Fruit fly (Drosophila melanogaster) whole organism, embryonic: ENCODE data around the gene CG43439.
A peak's percentile ranks its signal among the peaks of the same experiment; 100 is the strongest.

Source experiments
- CG10462 ChIP-seq: fragments of 200-800 bp; sonication (Bioruptor generic); optimal IDR thresholded peaks from 2 replicates; lab custom pipeline; 2016; ENCODE audit warnings: missing biosample characterization, missing genetic modification characterization
- CG11695 ChIP-seq: fragments of 200-800 bp; sonication (Bioruptor generic); IDR thresholded peaks from 3 replicates; pipeline ENCODE4 v1.3.6; 2022; ENCODE audit warnings: missing biosample characterization, missing genetic modification characterization
- CG12155 ChIP-seq: fragments of 200-800 bp; sonication (Bioruptor generic); optimal IDR thresholded peaks from 3 replicates; lab custom pipeline; 2016; ENCODE audit warnings: missing biosample characterization, missing genetic modification characterization
- CG1233 ChIP-seq: fragments of 200-800 bp; sonication (Bioruptor generic); optimal IDR thresholded peaks from 4 replicates; lab custom pipeline; 2018; ENCODE audit warnings: missing biosample characterization, mild to moderate bottlenecking, missing genetic modification characterization
- CG14667 ChIP-seq: fragments of 200-800 bp; sonication (Bioruptor generic); IDR thresholded peaks from 2 replicates; pipeline ENCODE4 v1.3.6; 2022; ENCODE audit warnings: missing biosample characterization, missing genetic modification characterization
- CG14710 ChIP-seq: fragments of 200-800 bp; sonication (Bioruptor generic); optimal IDR thresholded peaks from 3 replicates; lab custom pipeline; 2019; ENCODE audit warnings: missing biosample characterization, mild to moderate bottlenecking, missing genetic modification characterization, moderate library complexity
- CG14965 ChIP-seq: fragments of 200-800 bp; sonication (Bioruptor generic); optimal IDR thresholded peaks from 2 replicates; lab custom pipeline; 2016; ENCODE audit warnings: missing biosample characterization, missing genetic modification characterization, borderline replicate concordance
- CG15269 ChIP-seq: fragments of 200-800 bp; sonication (Bioruptor generic); optimal IDR thresholded peaks from 2 replicates; lab custom pipeline; 2018; ENCODE audit warnings: missing biosample characterization, mild to moderate bottlenecking, missing genetic modification characterization, moderate library complexity
- CG1647 ChIP-seq: fragments of 200-800 bp; sonication (Bioruptor generic); optimal IDR thresholded peaks from 3 replicates; lab custom pipeline; 2016; ENCODE audit warnings: missing biosample characterization, missing genetic modification characterization
- CG16815 ChIP-seq: fragments of 200-800 bp; sonication (Bioruptor generic); optimal IDR thresholded peaks from 3 replicates; lab custom pipeline; 2017; ENCODE audit warnings: missing biosample characterization, mild to moderate bottlenecking, missing genetic modification characterization
- CG1792 ChIP-seq: fragments of 200-800 bp; sonication (Bioruptor generic); optimal IDR thresholded peaks from 2 replicates; lab custom pipeline; 2016; ENCODE audit warnings: missing biosample characterization, missing genetic modification characterization
- CG18599 ChIP-seq: fragments of 200-800 bp; sonication (Bioruptor generic); optimal IDR thresholded peaks from 3 replicates; lab custom pipeline; 2017; ENCODE audit warnings: missing biosample characterization, missing genetic modification characterization, mild to moderate bottlenecking, moderate library complexity, missing genetic modification reagents
- CG3163 ChIP-seq: fragments of 200-800 bp; sonication (Bioruptor generic); optimal IDR thresholded peaks from 3 replicates; lab custom pipeline; 2016; ENCODE audit warnings: missing biosample characterization, missing genetic modification characterization
- CG32772 ChIP-seq: fragments of 200-800 bp; sonication (Bioruptor generic); IDR thresholded peaks from 2 replicates; pipeline ENCODE4 v1.3.6; 2022; ENCODE audit warnings: missing biosample characterization, missing genetic modification characterization
- CG3281 ChIP-seq: fragments of 200-800 bp; sonication (Bioruptor generic); optimal IDR thresholded peaks from 3 replicates; lab custom pipeline; 2017; ENCODE audit warnings: missing biosample characterization, mild to moderate bottlenecking, missing genetic modification characterization
- CG33557 ChIP-seq: fragments of 200-800 bp; sonication (Bioruptor generic); optimal IDR thresholded peaks from 2 replicates; lab custom pipeline; 2019; ENCODE audit warnings: missing biosample characterization, mild to moderate bottlenecking, missing genetic modification characterization, moderate library complexity
- CG4820 ChIP-seq: fragments of 200-800 bp; sonication (Bioruptor generic); optimal IDR thresholded peaks from 3 replicates; lab custom pipeline; 2016; ENCODE audit warnings: missing biosample characterization, missing genetic modification characterization
- CG7556 ChIP-seq: fragments of 200-800 bp; sonication (Bioruptor generic); optimal IDR thresholded peaks from 2 replicates; lab custom pipeline; 2017; ENCODE audit warnings: missing biosample characterization, mild to moderate bottlenecking, missing genetic modification characterization
- CG8765 ChIP-seq: fragments of 200-800 bp; sonication (Bioruptor generic); IDR thresholded peaks from 2 replicates; pipeline ENCODE4 v1.3.6; 2022; ENCODE audit warnings: missing biosample characterization, missing genetic modification characterization
- CG9797 ChIP-seq: fragments of 200-800 bp; sonication (Bioruptor generic); optimal IDR thresholded peaks from 3 replicates; lab custom pipeline; 2018; ENCODE audit warnings: missing biosample characterization, mild to moderate bottlenecking, missing genetic modification characterization
- CG9817 ChIP-seq: fragments of 200-800 bp; sonication (Bioruptor generic); optimal IDR thresholded peaks from 2 replicates; lab custom pipeline; 2018; ENCODE audit warnings: missing biosample characterization, mild to moderate bottlenecking, missing genetic modification characterization, moderate library complexity
- Dip3 ChIP-seq: fragments of 200-800 bp; sonication (Bioruptor generic); optimal IDR thresholded peaks from 3 replicates; lab custom pipeline; 2016; ENCODE audit warnings: missing biosample characterization, missing genetic modification characterization
- Doc2 ChIP-seq: fragments of 200-800 bp; sonication (Bioruptor generic); IDR thresholded peaks from 2 replicates; pipeline ENCODE4 v1.3.6; 2022; ENCODE audit warnings: missing biosample characterization, missing genetic modification characterization
- Elba2 ChIP-seq: fragments of 200-800 bp; sonication (Bioruptor generic); optimal IDR thresholded peaks from 3 replicates; lab custom pipeline; 2016; ENCODE audit warnings: missing biosample characterization, missing genetic modification characterization
- GATAe ChIP-seq: fragments of 200-800 bp; sonication (Bioruptor generic); conservative IDR thresholded peaks from 2 replicates; pipeline ENCODE4 v1.3.6; 2022; ENCODE audit warnings: missing biosample characterization, missing genetic modification characterization
- Hmx ChIP-seq: fragments of 200-800 bp; sonication (Bioruptor generic); optimal IDR thresholded peaks from 2 replicates; lab custom pipeline; 2016; ENCODE audit warnings: missing biosample characterization, missing genetic modification characterization
- Mes4 ChIP-seq: fragments of 200-800 bp; sonication (Bioruptor generic); optimal IDR thresholded peaks from 2 replicates; lab custom pipeline; 2016; ENCODE audit warnings: missing biosample characterization, missing genetic modification characterization
- Spps ChIP-seq: fragments of 200-800 bp; sonication (Bioruptor generic); optimal IDR thresholded peaks from 2 replicates; lab custom pipeline; 2018; ENCODE audit warnings: missing biosample characterization, mild to moderate bottlenecking, missing genetic modification characterization
- TFAM ChIP-seq: fragments of 200-800 bp; sonication (Bioruptor generic); optimal IDR thresholded peaks from 2 replicates; lab custom pipeline; 2017; ENCODE audit warnings: missing biosample characterization, missing genetic modification characterization, inconsistent platforms
- Xbp1 ChIP-seq: fragments of 200-800 bp; sonication (Bioruptor generic); optimal IDR thresholded peaks from 3 replicates; lab custom pipeline; 2016; ENCODE audit warnings: missing biosample characterization, mild to moderate bottlenecking, missing genetic modification characterization
- Xrp1 ChIP-seq: fragments of 200-800 bp; sonication (Bioruptor generic); IDR thresholded peaks from 2 replicates; pipeline ENCODE4 v1.3.6; 2022; ENCODE audit warnings: missing biosample characterization, missing genetic modification characterization
- ara ChIP-seq: fragments of 200-800 bp; sonication (Bioruptor generic); IDR thresholded peaks from 2 replicates; pipeline ENCODE4 v1.3.6; 2022; ENCODE audit warnings: missing biosample characterization, missing genetic modification characterization
- btn ChIP-seq: fragments of 200-800 bp; sonication (Bioruptor generic); optimal IDR thresholded peaks from 2 replicates; lab custom pipeline; 2016; ENCODE audit warnings: missing biosample characterization, missing genetic modification characterization
- cato ChIP-seq: fragments of 200-800 bp; sonication (Bioruptor generic); optimal IDR thresholded peaks from 2 replicates; lab custom pipeline; 2016; ENCODE audit warnings: missing biosample characterization, missing genetic modification characterization, borderline replicate concordance
- crp ChIP-seq, 2 experiments: fragments of 200-800 bp; sonication (Bioruptor generic); optimal IDR thresholded peaks; 2 replicates in 1 of 2; 3 replicates in 1 of 2; lab custom pipeline; 2017; ENCODE audit warnings: missing biosample characterization in 2 of 2, missing genetic modification characterization in 2 of 2, mild to moderate bottlenecking in 1 of 2, moderate library complexity in 1 of 2
- dmrt99B ChIP-seq: fragments of 200-800 bp; sonication (Bioruptor generic); optimal IDR thresholded peaks from 2 replicates; lab custom pipeline; 2018; ENCODE audit warnings: missing biosample characterization, mild to moderate bottlenecking, missing genetic modification characterization, moderate library complexity
- dpn ChIP-seq, 2 experiments: fragments of 200-800 bp; sonication (Bioruptor generic); optimal IDR thresholded peaks; 3 replicates each; lab custom pipeline; 2016; ENCODE audit warnings: missing biosample characterization in 2 of 2, missing genetic modification characterization in 2 of 2
- fru ChIP-seq: fragments of >200 bp; optimal IDR thresholded peaks from 2 replicates; lab custom pipeline; 2017
- gcm2 ChIP-seq: fragments of 200-800 bp; sonication (Bioruptor generic); optimal IDR thresholded peaks from 2 replicates; lab custom pipeline; 2016; ENCODE audit warnings: missing biosample characterization, missing genetic modification characterization
- inv ChIP-seq: fragments of 200-800 bp; sonication (Bioruptor generic); IDR thresholded peaks from 2 replicates; pipeline ENCODE4 v1.3.6; 2022; ENCODE audit warnings: missing biosample characterization, missing genetic modification characterization; ENCODE audit not compliant: partially characterized antibody
- jumu ChIP-seq: fragments of 200-800 bp; sonication (Bioruptor generic); optimal IDR thresholded peaks from 3 replicates; lab custom pipeline; 2016; ENCODE audit warnings: missing biosample characterization, missing genetic modification characterization
- ken ChIP-seq: fragments of 200-800 bp; sonication (Bioruptor generic); IDR thresholded peaks from 3 replicates; pipeline ENCODE4 v1.3.6; 2022; ENCODE audit warnings: missing biosample characterization, missing genetic modification characterization
- knrl ChIP-seq: fragments of 200-800 bp; sonication (Bioruptor generic); IDR thresholded peaks from 3 replicates; pipeline ENCODE4 v1.3.6; 2022; ENCODE audit warnings: missing biosample characterization, missing genetic modification characterization; ENCODE audit not compliant: partially characterized antibody
- lbe ChIP-seq: fragments of 200-800 bp; sonication (Bioruptor generic); optimal IDR thresholded peaks from 2 replicates; lab custom pipeline; 2016; ENCODE audit warnings: missing biosample characterization, mild to moderate bottlenecking, missing genetic modification characterization
- nerfin-2 ChIP-seq: fragments of 200-800 bp; sonication (Bioruptor generic); IDR thresholded peaks from 2 replicates; pipeline ENCODE4 v1.3.6; 2022; ENCODE audit warnings: missing biosample characterization, missing genetic modification characterization; ENCODE audit not compliant: partially characterized antibody
- otp ChIP-seq: fragments of 200-800 bp; sonication (Bioruptor generic); IDR thresholded peaks from 3 replicates; pipeline ENCODE4, ENCODE4 v1.3.6; 2022; ENCODE audit warnings: missing biosample characterization, missing genetic modification characterization
- pho ChIP-seq: fragments of 200-800 bp; sonication (Bioruptor generic); optimal IDR thresholded peaks from 2 replicates; lab custom pipeline; 2016; ENCODE audit warnings: missing biosample characterization, missing genetic modification characterization
- pum ChIP-seq: fragments of 200-800 bp; sonication (Bioruptor generic); optimal IDR thresholded peaks from 2 replicates; lab custom pipeline; 2016; ENCODE audit warnings: missing biosample characterization, missing genetic modification characterization
- slbo ChIP-seq: fragments of 200-800 bp; sonication (Bioruptor generic); IDR thresholded peaks from 2 replicates; pipeline ENCODE4 v1.3.6; 2022; ENCODE audit warnings: missing biosample characterization, missing genetic modification characterization
- stc ChIP-seq: fragments of 200-800 bp; sonication (Bioruptor generic); IDR thresholded peaks from 2 replicates; pipeline ENCODE4 v1.3.6; 2022; ENCODE audit warnings: missing biosample characterization, missing genetic modification characterization
- usp ChIP-seq: fragments of >200 bp; optimal IDR thresholded peaks from 2 replicates; lab custom pipeline; 2017; ENCODE audit warnings: missing biosample characterization, missing genetic modification characterization

The CG43439 gene

dm6 chr3L:6978030-6978683, 6.2 kb downstream of the CG43439 start (continued):
- TF ChIP-seq otp (GFP tag; lab: Robert Waterston, UW) (no peak), CG1792 (GFP tag; lab: Kevin White, UChicago) (no peak), Doc2 (GFP tag; lab: Robert Waterston, UW) (no peak), pum (GFP tag; lab: Kevin White, UChicago) (no peak), CG9797 (GFP tag; lab: Kevin White, UChicago) (no peak), TFAM (GFP tag; lab: Kevin White, UChicago) (no peak), ken (GFP tag; lab: Robert Waterston, UW) (no peak), CG12155 (GFP tag; lab: Kevin White, UChicago) (peak; percentile 3), Xbp1 (GFP tag; lab: Kevin White, UChicago) (peak; percentile 12), Dip3 (GFP tag; lab: Kevin White, UChicago) (no peak), CG1233 (GFP tag; lab: Kevin White, UChicago) (no peak), CG4820 (GFP tag; lab: Kevin White, UChicago) (no peak), lbe (GFP tag; lab: Kevin White, UChicago) (no peak), CG18599 (GFP tag; lab: Kevin White, UChicago) (no peak), usp (GFP tag; lab: Kevin White, UChicago) (no peak), CG3281 (GFP tag; lab: Kevin White, UChicago) (no peak), Hmx (no peak), nerfin-2 (GFP tag; lab: Robert Waterston, UW) (no peak), Mes4 (no peak), Elba2 (GFP tag; lab: Kevin White, UChicago) (no peak), CG33557 (GFP tag; lab: Kevin White, UChicago) (peak; percentile 16), dmrt99B (tag; lab: Kevin White, UChicago) (peak; percentile 2), dpn (GFP tag; optimal IDR thresholded peaks at IDR 0.05; lab: Kevin White, UChicago) (peak in 1 of 2 experiments; percentile 3), stc (GFP tag; lab: Robert Waterston, UW) (no peak), CG32772 (GFP tag; lab: Robert Waterston, UW) (no peak), CG15269 (tag; lab: Kevin White, UChicago) (peak; percentile 3), CG1647 (no peak), gcm2 (GFP tag; lab: Kevin White, UChicago) (no peak), btn (no peak), CG8765 (GFP tag; lab: Robert Waterston, UW) (no peak), GATAe (no peak), knrl (no peak), CG10462 (GFP tag; lab: Kevin White, UChicago) (no peak), CG14965 (GFP tag; lab: Kevin White, UChicago) (no peak), CG11695 (GFP tag; lab: Robert Waterston, UW) (no peak), pho (GFP tag; lab: Kevin White, UChicago) (no peak), slbo (GFP tag; lab: Robert Waterston, UW) (no peak), CG9817 (tag; lab: Kevin White, UChicago) (no peak), crp (GFP tag; optimal IDR thresholded peaks at IDR 0.05; lab: Kevin White, UChicago) (no peak), CG14710 (tag; lab: Kevin White, UChicago) (no peak), CG3163 (GFP tag; lab: Kevin White, UChicago) (no peak), jumu (GFP tag; lab: Kevin White, UChicago) (peak; percentile 23), ara (GFP tag; lab: Robert Waterston, UW) (no peak), CG16815 (GFP tag; lab: Kevin White, UChicago) (no peak), cato (GFP tag; lab: Kevin White, UChicago) (no peak), CG14667 (GFP tag; lab: Robert Waterston, UW) (peak; percentile 41; the same call in 1 of the 2 replicates), CG7556 (GFP tag; lab: Kevin White, UChicago) (no peak), Xrp1 (GFP tag; lab: Robert Waterston, UW) (peak; percentile 31; the same call in 1 of the 2 replicates), Spps (no peak), fru (lab: Kevin White, UChicago) (no peak), inv (GFP tag; lab: Robert Waterston, UW) (no peak)
